Worm (Caenorhabditis elegans) whole organism, young adult: ENCODE data around the gene nmt-1.

Experiments
- B0019.2 ChIP-seq: fragments of 200-800 bp; sonication (Bioruptor generic); conservative IDR thresholded peaks from 2 replicates; pipeline ENCODE4 v1.3.6; 2022; ENCODE audit warnings: missing genetic modification reagents, missing genetic modification characterization, missing compliant biosample characterization
- C17E4.6 ChIP-seq: fragments of 200-800 bp; sonication (Bioruptor generic); IDR thresholded peaks from 2 replicates; pipeline ENCODE4 v1.3.6; 2022; ENCODE audit warnings: missing genetic modification reagents, missing genetic modification characterization, missing compliant biosample characterization
- D2030.7 ChIP-seq: fragments of 200-800 bp; sonication (Bioruptor generic); IDR thresholded peaks from 2 replicates; pipeline ENCODE4 v1.3.6; 2022; ENCODE audit warnings: missing genetic modification reagents, missing genetic modification characterization, missing compliant biosample characterization
- F49E8.2 ChIP-seq: sonication (generic microtip); optimal IDR thresholded peaks from 3 replicates; lab custom pipeline; 2017; ENCODE audit warnings: missing genetic modification characterization, mild to moderate bottlenecking, missing compliant biosample characterization, antibody characterized with exemption, moderate library complexity; ENCODE audit not compliant: insufficient read depth
- F57C9.4 ChIP-seq: sonication (generic microtip); optimal IDR thresholded peaks from 2 replicates; lab custom pipeline; 2017; ENCODE audit warnings: mild to moderate bottlenecking, missing genetic modification characterization, missing compliant biosample characterization
- Y67H2A.10 ChIP-seq: fragments of 200-800 bp; sonication (Bioruptor generic); conservative IDR thresholded peaks from 2 replicates; pipeline ENCODE4 v1.3.6; 2022; ENCODE audit warnings: missing genetic modification reagents, missing genetic modification characterization, missing compliant biosample characterization
- Y95B8A.8 ChIP-seq: fragments of 200-800 bp; sonication (Bioruptor generic); IDR thresholded peaks from 2 replicates; pipeline ENCODE4 v1.3.6; 2022; ENCODE audit warnings: missing genetic modification reagents, missing genetic modification characterization, missing compliant biosample characterization
- aptf-3 ChIP-seq: fragments of 200-800 bp; sonication (Bioruptor generic); IDR thresholded peaks from 2 replicates; pipeline ENCODE4 v1.3.6; 2022; ENCODE audit warnings: missing genetic modification characterization, missing compliant biosample characterization
- attf-3 ChIP-seq: fragments of 200-800 bp; sonication (Bioruptor generic); conservative IDR thresholded peaks from 2 replicates; pipeline ENCODE4 v1.3.6; 2022; ENCODE audit warnings: missing genetic modification reagents, missing genetic modification characterization, missing compliant biosample characterization
- attf-5 ChIP-seq: fragments of 200-800 bp; sonication (Bioruptor generic); optimal IDR thresholded peaks from 2 replicates; lab custom pipeline; 2018; ENCODE audit warnings: mild to moderate bottlenecking, missing genetic modification characterization, missing compliant biosample characterization
- ceh-79 ChIP-seq: sonication (generic microtip); optimal IDR thresholded peaks from 2 replicates; lab custom pipeline; 2017; ENCODE audit warnings: mild to moderate bottlenecking, missing genetic modification characterization, missing compliant biosample characterization
- chd-7 ChIP-seq: sonication (generic microtip); optimal IDR thresholded peaks from 2 replicates; lab custom pipeline; 2016; ENCODE audit warnings: mild to moderate bottlenecking, missing genetic modification characterization, moderate library complexity, missing compliant biosample characterization
- dpff-1 ChIP-seq: sonication (generic microtip); optimal IDR thresholded peaks from 2 replicates; lab custom pipeline; 2017; ENCODE audit warnings: mild to moderate bottlenecking, missing genetic modification characterization, missing compliant biosample characterization
- dpl-1 ChIP-seq: fragments of 150-350 bp; optimal IDR thresholded peaks from 2 replicates; lab custom pipeline; 2014; ENCODE audit warnings: missing biosample characterization, missing genetic modification reagents, missing genetic modification characterization
- efl-1 ChIP-seq: fragments of 150-350 bp; optimal IDR thresholded peaks from 2 replicates; lab custom pipeline; 2014; ENCODE audit warnings: missing biosample characterization, missing genetic modification reagents, missing genetic modification characterization
- egrh-3 ChIP-seq: fragments of 200-800 bp; sonication (Bioruptor generic); IDR thresholded peaks from 2 replicates; pipeline ENCODE4 v1.3.6; 2022; ENCODE audit warnings: missing genetic modification reagents, missing genetic modification characterization, missing compliant biosample characterization
- fkh-3 ChIP-seq: sonication (generic microtip); optimal IDR thresholded peaks from 2 replicates; lab custom pipeline; 2016; ENCODE audit warnings: mild to moderate bottlenecking, missing genetic modification characterization, missing compliant biosample characterization
- hlh-12 ChIP-seq: sonication (generic microtip); optimal IDR thresholded peaks from 2 replicates; lab custom pipeline; 2016; ENCODE audit warnings: missing genetic modification characterization, missing compliant biosample characterization
- hlh-26 ChIP-seq: fragments of 200-800 bp; sonication (Bioruptor generic); conservative IDR thresholded peaks from 2 replicates; pipeline ENCODE4 v1.3.6; 2022; ENCODE audit warnings: missing genetic modification reagents, missing genetic modification characterization, missing compliant biosample characterization
- hrde-1 ChIP-seq: sonication (generic microtip); optimal IDR thresholded peaks from 2 replicates; lab custom pipeline; 2016; ENCODE audit warnings: missing genetic modification characterization, mild to moderate bottlenecking, missing compliant biosample characterization, moderate library complexity, missing genotype, missing genetic modification reagents, borderline replicate concordance
- lag-1 ChIP-seq: fragments of 200-800 bp; sonication (Bioruptor generic); IDR thresholded peaks from 2 replicates; pipeline ENCODE4 v1.3.6; 2022; ENCODE audit warnings: missing genetic modification reagents, missing genetic modification characterization, missing compliant biosample characterization
- let-526 ChIP-seq: fragments of 200-800 bp; sonication (Bioruptor generic); IDR thresholded peaks from 2 replicates; pipeline ENCODE4 v1.3.6; 2022; ENCODE audit warnings: missing genetic modification reagents, missing genetic modification characterization, missing compliant biosample characterization
- let-607 ChIP-seq, 2 experiments: fragments of 200-800 bp in 1 of 2; sonication (Bioruptor generic) in 1 of 2; sonication (generic microtip) in 1 of 2; optimal IDR thresholded peaks; 2 replicates each; lab custom pipeline; 2016 to 2018; ENCODE audit warnings: mild to moderate bottlenecking in 2 of 2, missing compliant biosample characterization in 2 of 2, missing genetic modification characterization in 2 of 2, moderate library complexity in 2 of 2, missing genotype in 1 of 2
- lin-35 ChIP-seq, 3 experiments: fragments of 150-350 bp in 2 of 3; sonication (generic microtip) in 1 of 3; optimal IDR thresholded peaks; 2 replicates each; lab custom pipeline; 2014 to 2018; ENCODE audit warnings: missing biosample characterization in 3 of 3, missing genetic modification characterization in 3 of 3, missing genetic modification reagents in 3 of 3
- lin-40 ChIP-seq: sonication (generic microtip); optimal IDR thresholded peaks from 2 replicates; lab custom pipeline; 2016; ENCODE audit warnings: missing genetic modification characterization, mild to moderate bottlenecking, missing compliant biosample characterization, missing genotype, missing genetic modification reagents
- lin-54 ChIP-seq: fragments of 200-800 bp; sonication (Bioruptor generic); optimal IDR thresholded peaks from 2 replicates; lab custom pipeline; 2018; ENCODE audit warnings: mild to moderate bottlenecking, missing genetic modification characterization, missing compliant biosample characterization
- lsl-1 ChIP-seq: fragments of 200-800 bp; sonication (Bioruptor generic); optimal IDR thresholded peaks from 2 replicates; lab custom pipeline; 2018; ENCODE audit warnings: mild to moderate bottlenecking, missing genetic modification characterization, moderate library complexity, missing compliant biosample characterization
- lsy-27 ChIP-seq: sonication (generic microtip); optimal IDR thresholded peaks from 2 replicates; lab custom pipeline; 2017; ENCODE audit warnings: missing genetic modification characterization, mild to moderate bottlenecking, missing compliant biosample characterization, antibody characterized with exemption, missing genotype, borderline replicate concordance; ENCODE audit not compliant: insufficient read depth
- madf-8 ChIP-seq: fragments of 200-800 bp; sonication (Bioruptor generic); conservative IDR thresholded peaks from 2 replicates; pipeline ENCODE4 v1.3.6; 2022; ENCODE audit warnings: missing genetic modification reagents, missing genetic modification characterization, missing compliant biosample characterization
- mcd-1 ChIP-seq: fragments of 200-800 bp; sonication (Bioruptor generic); IDR thresholded peaks from 2 replicates; pipeline ENCODE4 v1.3.6; 2022; ENCODE audit warnings: missing genetic modification reagents, missing genetic modification characterization, missing compliant biosample characterization
- mxl-1 ChIP-seq: sonication (generic microtip); optimal IDR thresholded peaks from 2 replicates; lab custom pipeline; 2016; ENCODE audit warnings: missing genetic modification characterization, missing compliant biosample characterization
- pbrm-1 ChIP-seq: fragments of 200-800 bp; sonication (Bioruptor generic); IDR thresholded peaks from 2 replicates; pipeline ENCODE4 v1.3.6; 2022; ENCODE audit warnings: missing genetic modification reagents, missing genetic modification characterization, missing compliant biosample characterization
- rec-8 ChIP-seq, 2 experiments: sonication (generic microtip); optimal IDR thresholded peaks; 2 replicates each; lab custom pipeline; 2016; ENCODE audit warnings: mild to moderate bottlenecking in 2 of 2, missing genetic modification characterization in 2 of 2, missing genetic modification reagents in 2 of 2, missing genotype in 2 of 2, missing biosample characterization in 1 of 2, missing compliant biosample characterization in 1 of 2, moderate library complexity in 1 of 2
- repo-1 ChIP-seq: sonication (generic microtip); optimal IDR thresholded peaks from 2 replicates; lab custom pipeline; 2017; ENCODE audit warnings: mild to moderate bottlenecking, missing genetic modification characterization, missing compliant biosample characterization
- sdz-38 ChIP-seq: sonication (generic microtip); optimal IDR thresholded peaks from 2 replicates; lab custom pipeline; 2016; ENCODE audit warnings: missing genotype, missing genetic modification characterization, missing compliant biosample characterization
- sea-2 ChIP-seq: fragments of 200-800 bp; sonication (Bioruptor generic); IDR thresholded peaks from 2 replicates; pipeline ENCODE4 v1.3.6; 2022; ENCODE audit warnings: missing genetic modification characterization, missing compliant biosample characterization
- snpc-1.3 ChIP-seq: sonication (generic microtip); optimal IDR thresholded peaks from 2 replicates; lab custom pipeline; 2017; ENCODE audit warnings: missing genetic modification characterization, mild to moderate bottlenecking, missing compliant biosample characterization, antibody characterized with exemption, moderate library complexity, missing genotype, missing genetic modification reagents; ENCODE audit not compliant: insufficient read depth
- sptf-2 ChIP-seq: fragments of 200-800 bp; sonication (Bioruptor generic); optimal IDR thresholded peaks from 2 replicates; lab custom pipeline; 2018; ENCODE audit warnings: mild to moderate bottlenecking, missing genetic modification characterization, missing compliant biosample characterization
- tbx-9 ChIP-seq: sonication (generic microtip); optimal IDR thresholded peaks from 2 replicates; lab custom pipeline; 2016; ENCODE audit warnings: borderline replicate concordance, missing genetic modification characterization, inconsistent platforms, missing compliant biosample characterization
- tlf-1 ChIP-seq: fragments of 200-800 bp; sonication (Bioruptor generic); optimal IDR thresholded peaks from 2 replicates; lab custom pipeline; 2018; ENCODE audit warnings: mild to moderate bottlenecking, missing genetic modification characterization, missing compliant biosample characterization
- ztf-26 ChIP-seq: sonication (generic microtip); optimal IDR thresholded peaks from 2 replicates; lab custom pipeline; 2017; ENCODE audit warnings: missing genetic modification characterization, missing compliant biosample characterization
- ztf-6 ChIP-seq: fragments of 200-800 bp; sonication (Bioruptor generic); IDR thresholded peaks from 2 replicates; pipeline ENCODE4 v1.3.6; 2022; ENCODE audit warnings: missing genetic modification reagents, missing genetic modification characterization, missing compliant biosample characterization

Gene nmt-1

DNA sequence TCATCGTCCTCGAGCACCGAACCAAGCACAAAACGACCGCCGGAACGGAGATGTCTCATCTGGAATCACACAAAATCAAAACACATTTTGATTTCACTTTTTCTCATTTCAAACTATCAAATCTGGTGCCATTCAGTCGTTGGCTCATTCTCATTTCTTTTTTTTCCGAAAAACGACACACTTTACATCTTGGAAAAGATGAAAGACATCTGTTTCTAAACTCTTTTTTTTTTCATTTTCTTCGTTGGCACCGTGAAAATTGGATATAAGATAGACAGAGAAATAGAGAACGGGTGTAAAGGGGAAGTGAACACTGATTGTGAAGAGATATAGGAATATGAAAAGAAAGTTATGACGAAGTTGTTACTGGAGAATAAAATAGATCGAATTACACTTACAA, 39.7 kb upstream of the nmt-1 start:
- TF ChIP-seq repo-1 (tag; lab: Kevin White, UChicago) (no peak), sdz-38 (tag; lab: Kevin White, UChicago) (no peak), tlf-1 (GFP tag; lab: Kevin White, UChicago) (no peak), madf-8 (no peak), Y95B8A.8 (GFP tag; lab: Robert Waterston, UW) (no peak), pbrm-1 (GFP tag; lab: Robert Waterston, UW) (no peak), ztf-26 (no peak), chd-7 (tag; lab: Kevin White, UChicago) (no peak), lin-35 (GFP tag; optimal IDR thresholded peaks at IDR 0.05; lab: Kevin White, UChicago) (no peak), mxl-1 (tag; lab: Kevin White, UChicago) (no peak), tbx-9 (tag; lab: Kevin White, UChicago) (no peak), lsl-1 (GFP tag; lab: Kevin White, UChicago) (no peak), let-526 (no peak), lag-1 (GFP tag; lab: Robert Waterston, UW) (no peak), snpc-1.3 (tag; lab: Kevin White, UChicago) (no peak), lin-40 (tag; lab: Kevin White, UChicago) (no peak), let-607 (tag; optimal IDR thresholded peaks at IDR 0.05; lab: Kevin White, UChicago) (no peak), attf-5 (no peak), ceh-79 (tag; lab: Kevin White, UChicago) (no peak)

DNA sequence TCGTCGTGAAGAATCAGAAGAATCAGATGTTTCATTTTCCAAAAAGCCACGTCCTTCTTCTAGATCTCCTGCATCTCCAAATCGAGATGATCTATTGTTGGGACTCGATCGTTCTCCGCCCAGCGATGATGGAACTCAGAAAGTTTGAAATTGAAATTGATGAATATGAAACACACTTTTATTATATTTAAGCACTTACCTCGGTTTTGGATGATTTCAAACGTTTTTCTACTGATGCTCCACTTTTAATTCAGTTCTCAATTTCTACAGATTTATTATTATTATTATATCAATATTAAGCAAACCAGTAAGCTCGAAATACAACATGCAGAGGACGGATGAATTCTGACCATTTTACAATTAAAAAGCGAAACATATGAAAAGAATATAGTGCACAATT, 38.5 kb upstream of the nmt-1 start:
- TF ChIP-seq aptf-3 = no peak
- TF ChIP-seq Y67H2A.10 = no peak
- no peak for TF ChIP-seq chd-7 (tag; lab: Kevin White, UChicago)
- no peak for TF ChIP-seq sptf-2
- TF ChIP-seq sea-2 (GFP tag; lab: Robert Waterston, UW) = no peak
- TF ChIP-seq dpl-1 = no peak
- no peak for TF ChIP-seq D2030.7 (GFP tag; lab: Robert Waterston, UW)

DNA sequence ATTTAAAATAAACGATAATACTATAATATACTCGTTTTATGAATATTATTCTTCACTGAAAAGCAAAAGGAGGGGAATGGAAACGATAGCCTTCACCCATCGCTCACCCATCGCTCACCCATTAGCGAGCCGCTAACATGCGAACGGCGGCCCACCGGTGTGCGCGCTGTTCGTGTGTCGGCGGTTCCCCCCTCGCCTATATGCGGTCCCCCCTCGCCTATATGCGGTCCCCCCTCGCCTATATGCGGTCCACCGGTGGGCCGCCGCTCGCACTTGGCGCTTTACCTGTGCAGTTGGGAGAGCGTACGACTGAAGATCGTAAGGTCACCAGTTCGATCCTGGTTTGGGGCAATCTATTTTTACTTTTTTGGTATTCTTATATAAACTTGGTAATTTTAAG, 37.0 kb upstream of the nmt-1 start:
- peak; percentile 25; the same call in 1 of the 2 replicates for TF ChIP-seq mcd-1 (GFP tag; lab: Robert Waterston, UW)
- peak; percentile 31; the same call in 1 of the 2 replicates for TF ChIP-seq C17E4.6 (GFP tag; lab: Robert Waterston, UW)
- peak; percentile 83 for TF ChIP-seq egrh-3 (GFP tag; lab: Robert Waterston, UW)

DNA sequence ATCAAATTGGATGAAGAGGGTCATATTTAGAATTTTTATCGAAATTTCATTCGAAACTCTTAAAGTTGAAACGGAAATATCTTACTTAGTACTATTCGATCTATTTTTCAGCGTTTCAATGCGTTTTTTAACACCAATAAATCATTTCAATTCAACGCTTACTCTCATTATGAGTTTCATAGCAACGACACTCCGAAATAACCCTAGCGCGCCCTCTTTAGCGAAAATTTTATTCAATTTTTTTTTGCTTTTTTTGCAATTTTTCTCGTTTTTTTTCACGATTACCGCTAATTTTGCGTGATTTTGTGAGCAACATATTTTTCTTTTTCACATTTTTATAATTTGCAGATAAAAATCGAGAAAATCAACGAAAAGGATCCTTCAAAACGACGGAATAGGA, 35.9 kb upstream of the nmt-1 start:
- TF ChIP-seq attf-3 = peak; percentile 73

DNA sequence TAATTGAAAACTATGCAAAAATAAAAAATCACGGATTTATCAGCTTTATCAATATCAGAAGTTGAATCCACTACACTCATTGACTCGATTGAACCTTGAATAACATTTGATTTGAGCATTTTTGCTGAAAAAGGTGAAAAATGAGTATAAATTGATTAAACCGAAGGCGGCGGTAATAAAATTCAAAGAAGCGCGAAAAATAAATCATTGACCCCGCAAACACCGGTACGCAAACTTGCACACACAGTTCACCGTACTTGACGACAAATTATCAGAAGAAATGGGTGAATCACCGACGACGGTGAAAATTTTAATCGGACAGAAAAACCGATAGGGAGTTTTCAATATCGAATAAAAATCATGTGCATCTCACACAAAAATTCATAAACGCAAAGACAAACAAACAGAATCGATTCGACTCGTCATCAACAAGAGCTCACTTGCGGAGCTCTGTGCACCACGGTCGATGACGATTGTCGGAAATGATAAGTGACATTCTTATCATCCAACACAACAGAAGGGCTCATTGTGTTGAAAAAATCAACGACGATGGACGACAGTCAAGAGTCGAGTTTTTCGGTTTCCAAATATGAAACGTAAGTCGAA, 33.4 kb upstream of the nmt-1 start, which contains the start of the genes wht-7 and Y42G9A.1:
Gene wht-7 (minus strand): TSS at position 131 of the 606 bp plus-strand sequence.
Gene Y42G9A.1 (plus strand): TSS at position 495 of the 606 bp plus-strand sequence.
- TF ChIP-seq hlh-26 (GFP tag; lab: Robert Waterston, UW) (no peak), D2030.7 (GFP tag; lab: Robert Waterston, UW) (peak; percentile 27; the same call in 1 of the 2 replicates), dpff-1 (tag; lab: Kevin White, UChicago) (no peak), F57C9.4 (tag; lab: Kevin White, UChicago) (no peak), let-526 (no peak), lsy-27 (tag; lab: Kevin White, UChicago) (no peak), rec-8 (tag; optimal IDR thresholded peaks at IDR 0.05; lab: Kevin White, UChicago) (no peak), F49E8.2 (no peak), hrde-1 (no peak), B0019.2 (0 out of 2 replicates have a peak, but pooled peaks have one; percentile 16), hlh-12 (tag; lab: Kevin White, UChicago) (no peak), ztf-6 (no peak), lin-54 (peak; percentile 33), fkh-3 (tag; lab: Kevin White, UChicago) (no peak), efl-1 (GFP tag; lab: Kevin White, UChicago) (peak; percentile 85), attf-3 (peak; percentile 41; the same call in 1 of the 2 replicates)
